Fruit fly (Drosophila melanogaster) whole organism, adult: ENCODE measurements around the gene CG31659.

ENCODE experiments used
- CG12768 ChIP-seq: fragments of 200-800 bp; sonication (Bioruptor generic); optimal IDR thresholded peaks from 2 replicates; lab custom pipeline; 2017; ENCODE audit warnings: missing biosample characterization, missing genetic modification characterization, mild to moderate bottlenecking, moderate library complexity, missing genetic modification reagents
- CG14711 ChIP-seq: fragments of 200-800 bp; sonication (Bioruptor generic); optimal IDR thresholded peaks from 2 replicates; lab custom pipeline; 2018; ENCODE audit warnings: missing biosample characterization, mild to moderate bottlenecking, missing genetic modification characterization, moderate library complexity
- CG5204 ChIP-seq: fragments of 200-800 bp; sonication (Bioruptor generic); optimal IDR thresholded peaks from 2 replicates; lab custom pipeline; 2016; ENCODE audit warnings: missing biosample characterization, missing genetic modification characterization
- Hr96 ChIP-seq: fragments of 200-800 bp; sonication (Bioruptor generic); optimal IDR thresholded peaks from 2 replicates; lab custom pipeline; 2016; ENCODE audit warnings: missing biosample characterization, missing genetic modification characterization
- Mnt ChIP-seq: fragments of 200-800 bp; sonication (Bioruptor generic); optimal IDR thresholded peaks from 2 replicates; lab custom pipeline; 2016; ENCODE audit warnings: missing biosample characterization, mild to moderate bottlenecking, missing genetic modification characterization
- bab1 ChIP-seq: fragments of 200-800 bp; sonication (Bioruptor generic); optimal IDR thresholded peaks from 3 replicates; lab custom pipeline; 2019; ENCODE audit warnings: missing biosample characterization, mild to moderate bottlenecking, missing genetic modification characterization, moderate library complexity
- cnc ChIP-seq, 2 experiments: fragments of >200 bp; optimal IDR thresholded peaks; 2 replicates each; lab custom pipeline; 2017

- TF ChIP-seq bab1 (GFP tag; lab: Kevin White, UChicago) (no peak), cnc (optimal IDR thresholded peaks at IDR 0.05; lab: Kevin White, UChicago) (no peak), CG12768 (GFP tag; lab: Kevin White, UChicago) (no peak), CG14711 (tag; lab: Kevin White, UChicago) (no peak), Hr96 (no peak), Mnt (GFP tag; lab: Kevin White, UChicago) (no peak), CG5204 (no peak)
Measured at dm6 chr2L:1386512-1386911, 26.9 kb upstream of the CG31659 start.
